Fruit fly (Drosophila melanogaster) Kc167 (cell line): ENCODE measurements around the gene CG34273.

Experiments used
- Sin3A ChIP-seq: fragments of >200 bp; optimal IDR thresholded peaks from 2 replicates; lab custom pipeline; 2018; ENCODE audit warnings: missing external identifiers
- insv ChIP-seq: fragments of >200 bp; optimal IDR thresholded peaks from 3 replicates; lab custom pipeline; 2018; ENCODE audit warnings: missing external identifiers
- psq ChIP-seq: fragments of >200 bp; optimal IDR thresholded peaks from 2 replicates; lab custom pipeline; 2017; ENCODE audit warnings: missing external identifiers

DNA sequence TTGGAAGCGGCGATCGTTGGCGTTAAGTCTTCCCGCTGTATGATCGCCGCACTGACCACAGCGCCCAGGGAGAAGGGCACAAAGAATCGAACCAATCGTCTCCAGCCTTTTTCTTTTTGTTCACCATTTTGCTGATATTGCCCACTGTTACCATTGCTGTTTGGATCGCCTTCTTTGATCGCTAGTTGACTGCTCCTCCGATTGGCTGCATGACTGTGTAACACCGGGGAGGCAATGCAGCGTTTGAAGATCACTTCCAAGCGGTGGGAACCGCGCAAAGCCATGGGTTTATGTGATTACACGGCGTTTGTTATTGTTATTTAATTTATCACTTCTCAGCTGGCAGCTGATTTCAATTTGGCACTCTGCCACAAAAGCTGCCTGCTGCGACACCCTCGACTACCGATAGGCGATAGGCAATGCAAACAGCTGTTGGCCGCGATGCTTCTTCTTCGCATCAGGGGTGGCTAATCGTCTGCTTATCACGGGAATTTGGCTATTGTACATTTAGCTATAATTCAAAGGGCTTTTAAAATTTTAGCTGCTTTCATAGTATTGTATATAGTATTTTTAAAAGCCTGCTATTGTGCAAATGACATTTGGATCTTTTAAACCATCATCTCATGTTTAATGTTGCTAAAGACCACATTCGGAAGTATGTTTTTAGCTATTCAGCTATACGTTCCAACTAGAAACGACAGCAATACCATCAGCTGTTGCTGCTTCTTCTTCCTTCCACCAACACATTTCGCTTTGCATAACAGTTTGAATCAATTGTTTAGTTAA lies 5.5 kb upstream of the CG34273 start, which contains the start of the genes HtrA2 and mRpL11:
- TF ChIP-seq psq: no peak
- TF ChIP-seq Sin3A (lab: Kevin White, UChicago): peak; percentile 64
- TF ChIP-seq insv (lab: Kevin White, UChicago): no peak
